Fruit fly (Drosophila melanogaster) whole organism: Measurements from ENCODE around the gene lectin-21Cb.

Experiments used
- CG8478 ChIP-seq: fragments of >200 bp; optimal IDR thresholded peaks from 2 replicates; lab custom pipeline; 2018; ENCODE audit warnings: inconsistent platforms
- Dll ChIP-seq: fragments of >200 bp; optimal IDR thresholded peaks from 2 replicates; lab custom pipeline; 2017
- EcR ChIP-seq, 2 experiments: fragments of >200 bp; optimal IDR thresholded peaks; 2 replicates each; lab custom pipeline; 2017; ENCODE audit warnings: missing biosample characterization in 2 of 2, missing genetic modification characterization in 2 of 2, missing genetic modification reagents in 2 of 2
- pan ChIP-seq: fragments of >200 bp; optimal IDR thresholded peaks from 2 replicates; lab custom pipeline; 2017
- psq ChIP-seq: fragments of >200 bp; optimal IDR thresholded peaks from 2 replicates; lab custom pipeline; 2017
- usp ChIP-seq: fragments of >200 bp; optimal IDR thresholded peaks from 2 replicates; lab custom pipeline; 2017; ENCODE audit warnings: missing biosample characterization, missing genetic modification characterization, mixed read lengths

dm6 chr2L:636507-636906 is 15.5 kb upstream of the lectin-21Cb start:
- TF ChIP-seq Dll (no peak), CG8478 (no peak), usp (no peak), EcR (GFP tag; optimal IDR thresholded peaks at IDR 0.05; lab: Kevin White, UChicago) (no peak), pan (lab: Kevin White, UChicago) (no peak), psq (no peak)
